Fruit fly (Drosophila melanogaster) ovary, adult (tissue): ENCODE data around the gene CG9500.
A peak's percentile ranks its signal among the peaks of the same experiment; 100 is the strongest.

Experiments
- CG17801 ChIP-seq: fragments of 200-800 bp; optimal IDR thresholded peaks from 2 replicates; lab custom pipeline; 2019; ENCODE audit warnings: missing biosample characterization, mild to moderate bottlenecking, missing genetic modification characterization, moderate library complexity; ENCODE audit not compliant: partially characterized antibody

CG9500 gene

dm6 chr2L:6351809-6352182 lies 6.3 kb downstream of the CG9500 start:
- peak; percentile 67 for TF ChIP-seq CG17801 (GFP tag; lab: Kevin White, UChicago)

DNA sequence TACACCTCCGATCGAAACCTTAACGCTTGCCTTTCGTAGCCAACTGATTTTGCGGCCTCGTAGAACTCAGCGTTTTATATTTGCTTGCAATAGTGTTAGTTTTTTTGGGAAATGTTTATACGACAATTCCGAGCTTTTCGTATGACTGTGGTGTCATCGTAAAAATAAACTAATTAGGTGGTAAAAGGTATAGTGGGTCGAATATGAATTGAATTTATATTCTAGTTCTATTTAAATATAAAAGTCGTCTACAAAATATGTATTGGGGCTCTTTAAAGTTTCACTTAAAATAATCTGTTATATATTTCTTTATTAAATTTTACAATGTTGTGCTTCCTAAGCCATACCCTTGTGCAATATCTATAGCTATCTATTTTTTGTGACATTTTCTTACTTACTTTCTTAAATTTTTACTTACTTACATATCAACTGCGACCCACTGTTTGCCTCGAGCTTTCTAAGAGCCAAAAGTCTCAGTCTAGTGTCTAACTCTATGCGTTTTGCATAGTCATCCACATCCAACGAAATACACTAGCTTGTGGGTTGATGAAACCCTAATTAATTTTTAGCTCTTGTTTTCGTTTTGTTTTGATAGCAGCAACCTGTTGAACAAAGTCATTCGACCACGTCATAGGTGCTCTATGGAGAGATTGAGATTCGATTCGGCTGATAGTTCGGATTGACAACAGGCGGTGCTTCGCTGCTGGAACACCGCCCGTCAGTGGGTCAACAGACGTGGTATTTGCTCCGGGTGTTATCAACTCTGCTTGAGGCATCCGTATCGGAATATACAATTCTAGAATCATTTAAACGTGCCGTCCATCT lies 6.9 kb downstream of the CG9500 start, which contains the start of gene CG9498:
Gene CG9498 (minus strand): TSS at position 51 of the 825 bp plus-strand sequence.
- TF ChIP-seq CG17801 (GFP tag; lab: Kevin White, UChicago) = peak; percentile 9

DNA sequence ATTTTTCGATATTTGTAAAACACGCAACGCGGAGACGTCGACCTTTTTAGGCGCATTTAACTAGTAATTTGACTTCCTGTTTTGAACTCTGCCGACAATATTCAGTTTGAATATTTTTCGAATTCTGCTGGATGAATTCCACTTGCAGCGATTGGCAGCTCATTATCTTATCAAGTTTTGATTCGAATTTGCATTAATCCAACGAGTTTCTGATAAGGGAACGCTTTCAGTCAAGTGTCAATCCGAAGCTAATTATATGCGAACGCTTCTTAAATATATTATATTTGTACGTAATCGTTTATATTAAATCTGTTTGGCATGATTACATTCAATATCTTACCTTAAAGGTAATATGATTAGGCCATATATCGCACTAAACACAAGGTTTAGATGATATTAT lies 9.8 kb downstream of the CG9500 start, which contains the start of gene CG9497:
Gene CG9497 (minus strand): TSS at position 101 of the 400 bp plus-strand sequence.
- TF ChIP-seq CG17801 (GFP tag; lab: Kevin White, UChicago) = no peak

DNA sequence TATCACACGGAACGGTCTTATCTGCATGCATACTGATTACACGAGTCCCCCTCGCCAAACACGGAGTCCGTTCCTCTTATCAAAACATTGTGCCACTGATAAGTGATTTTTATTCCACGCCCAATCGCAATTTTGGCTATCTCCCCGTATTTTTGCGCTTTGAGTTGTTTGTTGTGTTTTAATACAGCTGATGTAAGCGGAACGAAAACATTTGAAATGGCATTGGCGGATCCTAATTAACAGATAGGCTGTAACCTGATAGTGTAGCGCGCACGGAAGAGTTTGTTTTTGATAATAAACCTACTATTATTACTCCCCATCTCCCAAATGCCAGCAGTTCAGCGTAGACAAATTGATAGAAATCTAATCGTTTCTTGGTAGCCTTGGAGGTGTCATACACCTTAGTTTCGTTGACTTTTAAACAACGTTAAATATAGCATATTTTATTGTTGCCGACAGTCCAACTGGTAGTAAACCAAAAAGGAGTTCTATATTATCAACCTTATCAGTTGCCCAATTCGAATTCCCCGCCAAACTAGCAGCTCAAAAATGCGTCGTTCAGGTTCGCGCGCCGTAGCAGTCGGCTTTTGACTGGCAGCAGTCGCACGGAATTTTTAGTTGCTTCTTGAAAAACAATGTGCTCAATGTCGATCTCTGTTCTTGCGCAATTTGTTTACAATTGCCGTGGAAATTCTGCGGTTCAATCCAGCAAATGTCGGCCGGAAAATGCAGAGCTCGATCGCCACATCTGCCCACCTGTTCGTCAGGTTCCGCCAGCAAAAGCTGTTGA lies 14.8 kb downstream of the CG9500 start:
- no peak for TF ChIP-seq CG17801 (GFP tag; lab: Kevin White, UChicago)

- no peak for TF ChIP-seq CG17801 (GFP tag; lab: Kevin White, UChicago)
Observed at dm6 chr2L:6341246-6341645, 16.9 kb downstream of the CG9500 start.

DNA sequence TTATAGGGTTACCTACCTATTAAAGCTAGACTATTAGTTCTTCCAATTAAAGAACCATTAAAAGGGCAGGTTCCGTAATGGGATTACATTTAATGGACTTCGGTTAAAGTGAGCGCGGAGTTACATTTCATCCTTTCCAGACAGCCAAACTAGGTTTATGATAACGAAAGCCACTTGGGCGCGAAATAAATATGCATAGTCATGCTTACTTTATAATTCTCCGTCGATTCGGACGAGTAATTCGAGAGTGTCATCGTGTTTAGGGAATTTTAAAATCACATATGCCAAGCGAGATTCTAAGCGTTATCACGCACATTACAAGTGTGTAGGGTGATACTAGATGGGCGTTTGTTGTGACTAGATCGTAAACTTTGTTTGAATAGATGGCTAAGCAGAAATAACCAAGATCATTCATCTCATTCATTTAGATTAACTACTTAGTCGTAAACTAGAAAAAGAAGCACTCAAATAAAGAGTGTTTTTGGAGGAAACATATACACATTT lies 17.8 kb downstream of the CG9500 start:
- TF ChIP-seq CG17801 (GFP tag; lab: Kevin White, UChicago) = no peak

dm6 chr2L:6339010-6339897 lies 18.9 kb downstream of the CG9500 start:
- peak; percentile 28 for TF ChIP-seq CG17801 (GFP tag; lab: Kevin White, UChicago)

dm6 chr2L:6338367-6338975 lies 19.6 kb downstream of the CG9500 start, which contains the start of the genes Pez and Cpr:
Gene Pez, minus strand, starts transcription at chr2L:6338671.
Gene Cpr, plus strand, starts transcription at chr2L:6338836.
- TF ChIP-seq CG17801 (GFP tag; lab: Kevin White, UChicago) = peak; percentile 42

- TF ChIP-seq CG17801 (GFP tag; lab: Kevin White, UChicago) = no peak
Observed at dm6 chr2L:6337843-6338366, 20.2 kb downstream of the CG9500 start.

DNA sequence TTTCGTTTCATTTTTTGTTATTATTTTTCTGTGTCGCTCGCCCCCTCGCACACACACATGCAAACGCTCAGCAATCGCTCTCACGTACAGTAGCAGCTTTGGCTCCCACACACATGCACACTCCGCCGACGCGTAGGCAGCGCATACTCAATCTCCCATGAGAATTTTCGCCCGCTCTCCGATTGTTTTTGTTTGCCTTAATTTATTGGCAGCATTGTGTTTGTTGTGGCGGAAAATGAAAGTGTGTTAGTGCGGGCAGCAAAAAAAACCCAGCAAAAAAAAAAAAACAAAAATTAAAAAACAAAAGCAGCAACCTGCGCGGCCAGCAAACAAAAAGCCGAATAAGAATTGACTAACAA lies 33.8 kb downstream of the CG9500 start:
- peak; percentile 89 for TF ChIP-seq CG17801 (GFP tag; lab: Kevin White, UChicago)

DNA sequence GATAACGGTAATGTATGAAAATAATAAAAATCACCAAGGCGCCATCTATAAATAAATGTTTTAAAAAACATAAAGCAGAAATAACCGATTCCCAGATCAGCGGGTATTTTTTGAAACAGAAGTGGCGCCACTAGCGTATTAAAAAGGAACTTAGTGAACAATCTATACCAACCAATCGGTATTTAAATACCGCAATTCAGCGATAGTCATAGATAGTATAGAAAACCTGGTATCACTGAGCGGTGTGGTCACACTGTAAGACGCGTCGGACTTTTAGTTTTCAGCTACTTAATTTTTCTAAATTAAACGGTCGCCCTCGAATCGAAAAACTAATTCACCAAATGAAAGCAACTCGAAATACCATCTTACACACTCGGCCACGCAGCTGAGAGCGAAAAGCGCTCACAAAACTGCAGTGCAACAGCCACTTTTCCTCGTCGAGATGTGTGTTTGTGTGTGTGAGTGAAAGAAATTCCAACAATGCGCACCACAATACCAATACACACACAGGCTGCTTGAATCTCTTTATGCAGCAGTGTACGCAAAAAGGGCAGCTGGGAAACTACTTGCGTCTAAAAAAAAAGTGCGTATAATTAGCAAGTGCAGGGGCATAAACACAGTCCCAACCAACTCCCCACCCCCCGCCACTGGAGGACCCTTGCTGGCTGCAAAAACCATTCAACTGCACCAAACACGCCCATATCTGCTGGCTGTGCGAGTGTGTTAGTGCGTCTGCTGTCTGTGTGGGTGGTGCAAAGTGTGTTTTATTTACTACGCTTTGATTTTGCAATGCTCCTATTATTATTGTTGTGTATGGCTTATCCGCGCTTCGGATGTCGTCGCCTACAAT lies 34.4 kb downstream of the CG9500 start, which contains the start of gene PDZ-GEF:
Gene PDZ-GEF (plus strand): TSS at position 232 of the 850 bp plus-strand sequence.
- no peak for TF ChIP-seq CG17801 (GFP tag; lab: Kevin White, UChicago)

- TF ChIP-seq CG17801 (GFP tag; lab: Kevin White, UChicago) = no peak
Observed at dm6 chr2L:6319068-6319467, 39.0 kb downstream of the CG9500 start.

- TF ChIP-seq CG17801 (GFP tag; lab: Kevin White, UChicago) = no peak
Observed at dm6 chr2L:6309879-6310278, 48.2 kb downstream of the CG9500 start.
